Fruit fly (Drosophila melanogaster) whole organism, embryonic: ENCODE measurements around the gene mxt.

Source experiments
- ATbp ChIP-seq: fragments of 200-800 bp; sonication (Bioruptor generic); optimal IDR thresholded peaks from 2 replicates; lab custom pipeline; 2017; ENCODE audit warnings: missing biosample characterization, mild to moderate bottlenecking, missing genetic modification characterization, missing genetic modification reagents
- BEAF-32 ChIP-seq: fragments of 200-800 bp; sonication (Bioruptor generic); optimal IDR thresholded peaks from 3 replicates; lab custom pipeline; 2017; ENCODE audit warnings: missing biosample characterization, missing genetic modification characterization, mild to moderate bottlenecking, moderate library complexity, missing genetic modification reagents
- Bgb ChIP-seq: fragments of 200-800 bp; sonication (Bioruptor generic); IDR thresholded peaks from 2 replicates; pipeline ENCODE4 v1.3.6; 2022; ENCODE audit warnings: missing biosample characterization, missing genetic modification characterization; ENCODE audit not compliant: partially characterized antibody
- Blimp-1 ChIP-seq: fragments of 200-800 bp; sonication (Bioruptor generic); optimal IDR thresholded peaks from 3 replicates; lab custom pipeline; 2018; ENCODE audit warnings: missing biosample characterization, missing genetic modification characterization, mild to moderate bottlenecking, moderate library complexity, missing genetic modification reagents
- CG1024 ChIP-seq: fragments of 200-800 bp; sonication (Bioruptor generic); IDR thresholded peaks from 2 replicates; pipeline ENCODE4 v1.3.6; 2022; ENCODE audit warnings: missing biosample characterization, missing genetic modification characterization
- CG10979 ChIP-seq: fragments of 200-800 bp; sonication (Bioruptor generic); optimal IDR thresholded peaks from 2 replicates; lab custom pipeline; 2018; ENCODE audit warnings: missing biosample characterization, mild to moderate bottlenecking, missing genetic modification characterization, moderate library complexity
- CG11247 ChIP-seq: fragments of 200-800 bp; sonication (Bioruptor generic); IDR thresholded peaks from 2 replicates; pipeline ENCODE4 v1.3.6; 2022; ENCODE audit warnings: missing biosample characterization, missing genetic modification characterization
- CG16779 ChIP-seq: fragments of 200-800 bp; sonication (Bioruptor generic); IDR thresholded peaks from 2 replicates; pipeline ENCODE4 v1.3.6; 2022; ENCODE audit warnings: missing biosample characterization, missing genetic modification characterization
- CG3065 ChIP-seq: fragments of 200-800 bp; sonication (Bioruptor generic); optimal IDR thresholded peaks from 2 replicates; lab custom pipeline; 2016; ENCODE audit warnings: missing biosample characterization, missing genetic modification characterization
- CG33557 ChIP-seq: fragments of 200-800 bp; sonication (Bioruptor generic); optimal IDR thresholded peaks from 2 replicates; lab custom pipeline; 2019; ENCODE audit warnings: missing biosample characterization, mild to moderate bottlenecking, missing genetic modification characterization, moderate library complexity
- CG34376 ChIP-seq: fragments of 200-800 bp; sonication (Bioruptor generic); optimal IDR thresholded peaks from 2 replicates; lab custom pipeline; 2018; ENCODE audit warnings: missing biosample characterization, mild to moderate bottlenecking, missing genetic modification characterization
- CG4360 ChIP-seq: fragments of 200-800 bp; sonication (Bioruptor generic); IDR thresholded peaks from 2 replicates; pipeline ENCODE4 v1.3.6; 2022; ENCODE audit warnings: missing biosample characterization, missing genetic modification characterization
- CG4617 ChIP-seq: fragments of 200-800 bp; sonication (Bioruptor generic); optimal IDR thresholded peaks from 3 replicates; lab custom pipeline; 2016; ENCODE audit warnings: missing biosample characterization, missing genetic modification characterization, borderline replicate concordance
- CG4707 ChIP-seq: fragments of 200-800 bp; sonication (Bioruptor generic); optimal IDR thresholded peaks from 2 replicates; lab custom pipeline; 2018; ENCODE audit warnings: missing biosample characterization, mild to moderate bottlenecking, missing genetic modification characterization, moderate library complexity
- CG6175 ChIP-seq: fragments of 200-800 bp; sonication (Bioruptor generic); IDR thresholded peaks from 3 replicates; pipeline ENCODE4 v1.3.6; 2022; ENCODE audit warnings: missing biosample characterization, missing genetic modification characterization
- CG7556 ChIP-seq: fragments of 200-800 bp; sonication (Bioruptor generic); optimal IDR thresholded peaks from 2 replicates; lab custom pipeline; 2017; ENCODE audit warnings: missing biosample characterization, mild to moderate bottlenecking, missing genetic modification characterization
- CG8359 ChIP-seq: fragments of 200-800 bp; sonication (Bioruptor generic); optimal IDR thresholded peaks from 2 replicates; lab custom pipeline; 2017; ENCODE audit warnings: missing biosample characterization, mild to moderate bottlenecking, missing genetic modification characterization, borderline replicate concordance
- Dfd ChIP-seq, 2 experiments: fragments of >200 bp; optimal IDR thresholded peaks; 2 replicates each; lab custom pipeline; 2017; ENCODE audit warnings: missing biosample characterization in 2 of 2, missing genetic modification characterization in 2 of 2
- Gug ChIP-seq: fragments of 200-800 bp; sonication (Bioruptor generic); IDR thresholded peaks from 4 replicates; pipeline ENCODE4 v1.3.6; 2022; ENCODE audit warnings: missing biosample characterization, missing genetic modification characterization
- HLH54F ChIP-seq: fragments of 200-800 bp; sonication (Bioruptor generic); optimal IDR thresholded peaks from 3 replicates; lab custom pipeline; 2016; ENCODE audit warnings: missing biosample characterization, missing genetic modification characterization
- HmgZ ChIP-seq: fragments of 200-800 bp; sonication (Bioruptor generic); optimal IDR thresholded peaks from 2 replicates; lab custom pipeline; 2018; ENCODE audit warnings: missing biosample characterization, mild to moderate bottlenecking, missing genetic modification characterization
- Hmr ChIP-seq: fragments of 200-800 bp; sonication (Bioruptor generic); optimal IDR thresholded peaks from 3 replicates; lab custom pipeline; 2017; ENCODE audit warnings: mild to moderate bottlenecking, missing biosample characterization, missing genetic modification reagents, missing genetic modification characterization
- Meics ChIP-seq: fragments of 200-800 bp; sonication (Bioruptor generic); optimal IDR thresholded peaks from 2 replicates; lab custom pipeline; 2017; ENCODE audit warnings: missing biosample characterization, mild to moderate bottlenecking, missing genetic modification characterization
- NC2α ChIP-seq: fragments of 200-800 bp; sonication (Bioruptor generic); optimal IDR thresholded peaks from 2 replicates; lab custom pipeline; 2016; ENCODE audit warnings: missing biosample characterization, missing genetic modification characterization
- Sry-β ChIP-seq: fragments of 200-800 bp; sonication (Bioruptor generic); optimal IDR thresholded peaks from 2 replicates; lab custom pipeline; 2018; ENCODE audit warnings: missing biosample characterization, mild to moderate bottlenecking, missing genetic modification characterization, moderate library complexity
- Ssrp ChIP-seq: fragments of 200-800 bp; sonication (Bioruptor generic); optimal IDR thresholded peaks from 2 replicates; lab custom pipeline; 2018; ENCODE audit warnings: missing biosample characterization, mild to moderate bottlenecking, missing genetic modification characterization, moderate library complexity
- Taf1 ChIP-seq: fragments of 200-800 bp; sonication (Bioruptor generic); IDR thresholded peaks from 2 replicates; pipeline ENCODE4 v1.3.6; 2022; ENCODE audit warnings: missing biosample characterization, missing genetic modification characterization
- abd-A ChIP-seq: fragments of 200-800 bp; sonication (Bioruptor generic); optimal IDR thresholded peaks from 3 replicates; lab custom pipeline; 2019; ENCODE audit warnings: missing biosample characterization, mild to moderate bottlenecking, missing genetic modification characterization, moderate library complexity
- az2 ChIP-seq: fragments of 200-800 bp; sonication (Bioruptor generic); optimal IDR thresholded peaks from 3 replicates; lab custom pipeline; 2016; ENCODE audit warnings: missing biosample characterization, missing genetic modification characterization
- cg ChIP-seq: fragments of 200-800 bp; sonication (Bioruptor generic); optimal IDR thresholded peaks from 3 replicates; lab custom pipeline; 2019; ENCODE audit warnings: missing biosample characterization, mild to moderate bottlenecking, missing genetic modification characterization, moderate library complexity
- chinmo ChIP-seq: fragments of 200-800 bp; sonication (Bioruptor generic); IDR thresholded peaks from 4 replicates; pipeline ENCODE4 v1.3.6; 2022; ENCODE audit warnings: missing biosample characterization, missing genetic modification characterization; ENCODE audit not compliant: partially characterized antibody
- dati ChIP-seq: fragments of 200-800 bp; sonication (Bioruptor generic); IDR thresholded peaks from 2 replicates; pipeline ENCODE4 v1.3.6; 2022; ENCODE audit warnings: missing biosample characterization, missing genetic modification characterization
- dmrt11E ChIP-seq: fragments of 200-800 bp; sonication (Bioruptor generic); optimal IDR thresholded peaks from 3 replicates; lab custom pipeline; 2018; ENCODE audit warnings: missing biosample characterization, mild to moderate bottlenecking, missing genetic modification characterization, moderate library complexity
- en ChIP-seq: fragments of 200-800 bp; sonication (Bioruptor generic); optimal IDR thresholded peaks from 2 replicates; lab custom pipeline; 2016; ENCODE audit warnings: missing biosample characterization, missing genetic modification characterization
- ewg ChIP-seq: fragments of 200-800 bp; sonication (Bioruptor generic); optimal IDR thresholded peaks from 3 replicates; lab custom pipeline; 2017; ENCODE audit warnings: mild to moderate bottlenecking, missing biosample characterization, missing genetic modification reagents, missing genetic modification characterization
- fd96Cb ChIP-seq: fragments of 200-800 bp; sonication (Bioruptor generic); optimal IDR thresholded peaks from 2 replicates; lab custom pipeline; 2018; ENCODE audit warnings: missing biosample characterization, mild to moderate bottlenecking, missing genetic modification characterization, moderate library complexity
- fu2 ChIP-seq: fragments of 200-800 bp; sonication (Bioruptor generic); optimal IDR thresholded peaks from 2 replicates; lab custom pipeline; 2016; ENCODE audit warnings: missing biosample characterization, missing genetic modification characterization
- hb ChIP-seq: fragments of 200-800 bp; sonication (Bioruptor generic); IDR thresholded peaks from 3 replicates; pipeline ENCODE4 v1.3.6; 2022; ENCODE audit warnings: missing biosample characterization, missing genetic modification characterization; ENCODE audit not compliant: partially characterized antibody
- kay ChIP-seq: fragments of 200-800 bp; sonication (Bioruptor generic); optimal IDR thresholded peaks from 2 replicates; lab custom pipeline; 2016; ENCODE audit warnings: missing biosample characterization, missing genetic modification characterization
- mld ChIP-seq: fragments of 200-800 bp; sonication (Bioruptor generic); IDR thresholded peaks from 3 replicates; pipeline ENCODE4 v1.3.6; 2022; ENCODE audit warnings: missing biosample characterization, missing genetic modification characterization; ENCODE audit not compliant: partially characterized antibody
- run ChIP-seq: fragments of 200-800 bp; sonication (Bioruptor generic); optimal IDR thresholded peaks from 3 replicates; lab custom pipeline; 2018; ENCODE audit warnings: missing biosample characterization, mild to moderate bottlenecking, missing genetic modification characterization
- sna ChIP-seq: fragments of 200-800 bp; sonication (Bioruptor generic); IDR thresholded peaks from 2 replicates; pipeline ENCODE4 v1.3.6; 2022; ENCODE audit warnings: missing biosample characterization, missing genetic modification characterization; ENCODE audit not compliant: partially characterized antibody
- stwl ChIP-seq: fragments of 200-800 bp; sonication (Bioruptor generic); optimal IDR thresholded peaks from 3 replicates; lab custom pipeline; 2018; ENCODE audit warnings: missing biosample characterization, mild to moderate bottlenecking, missing genetic modification characterization, moderate library complexity
- tio ChIP-seq: fragments of 200-800 bp; sonication (Bioruptor generic); optimal IDR thresholded peaks from 2 replicates; lab custom pipeline; 2017; ENCODE audit warnings: missing biosample characterization, missing genetic modification characterization, inconsistent platforms
- ttk ChIP-seq: fragments of 200-800 bp; sonication (Bioruptor generic); IDR thresholded peaks from 2 replicates; pipeline ENCODE4 v2.1.2; 2022; ENCODE audit warnings: missing biosample characterization, missing genetic modification characterization
- unpg ChIP-seq: fragments of 200-800 bp; sonication (Bioruptor generic); optimal IDR thresholded peaks from 3 replicates; lab custom pipeline; 2018; ENCODE audit warnings: missing biosample characterization, mild to moderate bottlenecking, missing genetic modification characterization, moderate library complexity
- wek ChIP-seq: fragments of 200-800 bp; sonication (Bioruptor generic); optimal IDR thresholded peaks from 3 replicates; lab custom pipeline; 2018; ENCODE audit warnings: missing biosample characterization, mild to moderate bottlenecking, missing genetic modification characterization, moderate library complexity
- yki ChIP-seq: fragments of >200 bp; optimal IDR thresholded peaks from 3 replicates; lab custom pipeline; 2018

Gene mxt

dm6 chr2L:4837772-4838397, 9.2 kb downstream of the mxt start, which contains the start of the genes tank and CG12194 (continued):
- TF ChIP-seq CG7556 (GFP tag; lab: Kevin White, UChicago) = peak; percentile 97
- peak; percentile 97 for TF ChIP-seq Taf1 (GFP tag; lab: Robert Waterston, UW)
- TF ChIP-seq CG6175 (GFP tag; lab: Robert Waterston, UW) = peak; percentile 98
- 0 out of 4 replicates have a peak, but pooled peaks have one; percentile 70 for TF ChIP-seq chinmo (GFP tag; lab: Robert Waterston, UW)
- peak; percentile 99 for TF ChIP-seq fd96Cb (tag; lab: Kevin White, UChicago)
- TF ChIP-seq Dfd (GFP tag; optimal IDR thresholded peaks at IDR 0.05; lab: Kevin White, UChicago) = no peak
- peak; percentile 100 for TF ChIP-seq Gug
- TF ChIP-seq ttk (GFP tag; lab: Robert Waterston, UW) = peak; percentile 100
- peak; percentile 99 for TF ChIP-seq en
- peak; percentile 88 for TF ChIP-seq CG4360
- TF ChIP-seq hb = peak; percentile 29; the same call in 1 of the 3 replicates
- peak; percentile 99 for TF ChIP-seq Ssrp (tag; lab: Kevin White, UChicago)
- no peak for TF ChIP-seq cg
- peak; percentile 84 for TF ChIP-seq stwl (tag; lab: Kevin White, UChicago)
- TF ChIP-seq CG11247 (GFP tag; lab: Robert Waterston, UW) = peak; percentile 99
- peak; percentile 99 for TF ChIP-seq HLH54F (GFP tag; lab: Kevin White, UChicago)
- peak; percentile 99 for TF ChIP-seq Meics (GFP tag; lab: Kevin White, UChicago)
- TF ChIP-seq kay (GFP tag; lab: Kevin White, UChicago) = peak; percentile 98
- peak; percentile 79 for TF ChIP-seq sna (GFP tag; lab: Robert Waterston, UW)
- TF ChIP-seq CG8359 = peak; percentile 93
- TF ChIP-seq yki (lab: Kevin White, UChicago) = no peak
- TF ChIP-seq BEAF-32 = peak; percentile 91
- TF ChIP-seq CG4617 (GFP tag; lab: Kevin White, UChicago) = peak; percentile 100
- TF ChIP-seq unpg (GFP tag; lab: Kevin White, UChicago) = peak; percentile 99
- TF ChIP-seq ATbp = peak; percentile 99
- TF ChIP-seq CG4707 = peak; percentile 96
- peak; percentile 99 for TF ChIP-seq CG3065 (GFP tag; lab: Kevin White, UChicago)
- peak; percentile 99 for TF ChIP-seq Hmr (GFP tag; lab: Kevin White, UChicago)
- peak; percentile 98 for TF ChIP-seq NC2α (GFP tag; lab: Kevin White, UChicago)
- peak; percentile 98 for TF ChIP-seq dmrt11E
- peak; percentile 96 for TF ChIP-seq wek (GFP tag; lab: Kevin White, UChicago)
- peak; percentile 99 for TF ChIP-seq CG10979 (tag; lab: Kevin White, UChicago)
- TF ChIP-seq Bgb (GFP tag; lab: Robert Waterston, UW) = peak; percentile 69
- peak; percentile 99 for TF ChIP-seq ewg (GFP tag; lab: Kevin White, UChicago)
- peak; percentile 99 for TF ChIP-seq fu2 (GFP tag; lab: Kevin White, UChicago)
- peak; percentile 98 for TF ChIP-seq CG1024 (GFP tag; lab: Robert Waterston, UW)
- TF ChIP-seq run (tag; lab: Kevin White, UChicago) = peak; percentile 96
- TF ChIP-seq mld (GFP tag; lab: Robert Waterston, UW) = 0 out of 3 replicates have a peak, but pooled peaks have one; percentile 38
- peak; percentile 82 for TF ChIP-seq CG33557
- no peak for TF ChIP-seq abd-A (tag; lab: Kevin White, UChicago)
- TF ChIP-seq CG16779 (GFP tag; lab: Robert Waterston, UW) = peak; percentile 99
- TF ChIP-seq Blimp-1 (GFP tag; lab: Kevin White, UChicago) = peak; percentile 97
- peak; percentile 99 for TF ChIP-seq tio (GFP tag; lab: Kevin White, UChicago)
- peak; percentile 99 for TF ChIP-seq dati (GFP tag; lab: Robert Waterston, UW)
- peak; percentile 82 for TF ChIP-seq CG34376 (GFP tag; lab: Kevin White, UChicago)
- peak; percentile 99 for TF ChIP-seq HmgZ (tag; lab: Kevin White, UChicago)
- TF ChIP-seq Sry-β = peak; percentile 87
- TF ChIP-seq az2 = peak; percentile 100
